Worm (Caenorhabditis elegans) whole organism, L4 larva: ENCODE measurements around the gene T05A7.1.

Experiments used
- nhr-237 ChIP-seq: sonication (generic microtip); optimal IDR thresholded peaks from 2 replicates; lab custom pipeline; 2017; ENCODE audit warnings: missing biosample characterization, missing genetic modification characterization
- nhr-42 ChIP-seq: fragments of 200-800 bp; sonication (Bioruptor generic); IDR thresholded peaks from 2 replicates; pipeline ENCODE4 v1.3.6; 2022; ENCODE audit warnings: missing genetic modification characterization, missing compliant biosample characterization
- nhr-6 ChIP-seq: fragments of 150-350 bp; optimal IDR thresholded peaks from 2 replicates; lab custom pipeline; 2014; ENCODE audit warnings: missing biosample characterization, missing genetic modification characterization

ce11 chrII:4727769-4728168, 49.8 kb downstream of the T05A7.1 start, which contains the start of gene ttr-41:
- TF ChIP-seq nhr-6 (no peak), nhr-42 (GFP tag; lab: Robert Waterston, UW) (no peak), nhr-237 (tag; lab: Kevin White, UChicago) (no peak)
